ENCODE assay signal across 5 fruit fly cellular contexts in genomic region chrX:8271363-8272061, dm6.
TF ChIP-seq lines count a peak whose summit lies in the region.

Gene Corp, minus strand, starts transcription at chrX:8271409.

- TF ChIP-seq CTCF in whole organism, embryonic (GFP tag; optimal IDR thresholded peaks at IDR 0.05; lab: Kevin White, UChicago) = no peak

TF ChIP-seq in whole organism, adult, 20 proteins besides CTCF, POLR2A, EP300 and RAD21:
- no peak for TF ChIP-seq CG12768 (GFP tag; optimal IDR thresholded peaks at IDR 0.05; lab: Kevin White, UChicago)
- peak; percentile 28 for TF ChIP-seq cic (GFP tag; optimal IDR thresholded peaks at IDR 0.05; lab: Kevin White, UChicago)
- TF ChIP-seq pad (GFP tag; optimal IDR thresholded peaks at IDR 0.05; lab: Kevin White, UChicago) = peak; percentile 41
- TF ChIP-seq CG7101 (tag; optimal IDR thresholded peaks at IDR 0.05; lab: Kevin White, UChicago) = peak; percentile 87
- peak; percentile 75 for TF ChIP-seq CG14711 (tag; optimal IDR thresholded peaks at IDR 0.05; lab: Kevin White, UChicago)
- peak; percentile 64 for TF ChIP-seq CG33017 (tag; optimal IDR thresholded peaks at IDR 0.05; lab: Kevin White, UChicago)
- TF ChIP-seq Mnt (GFP tag; optimal IDR thresholded peaks at IDR 0.05; lab: Kevin White, UChicago) = peak; percentile 36
- peak; percentile 81 for TF ChIP-seq ovo (GFP tag; optimal IDR thresholded peaks at IDR 0.05; lab: Kevin White, UChicago)
- TF ChIP-seq bab1 (GFP tag; optimal IDR thresholded peaks at IDR 0.05; lab: Kevin White, UChicago) = peak; percentile 95
- TF ChIP-seq CG11617 (GFP tag; optimal IDR thresholded peaks at IDR 0.05; lab: Kevin White, UChicago) = peak; percentile 82
- peak; percentile 48 for TF ChIP-seq tj (GFP tag; optimal IDR thresholded peaks at IDR 0.05; lab: Kevin White, UChicago)
- TF ChIP-seq CG5204 (GFP tag; optimal IDR thresholded peaks at IDR 0.05; lab: Kevin White, UChicago) = no peak
- TF ChIP-seq cnc (optimal IDR thresholded peaks at IDR 0.05; lab: Kevin White, UChicago) = no peak
- TF ChIP-seq CG7045 (GFP tag; optimal IDR thresholded peaks at IDR 0.05; lab: Kevin White, UChicago) = peak; percentile 54

TF ChIP-seq in whole organism, embryonic, 481 proteins besides CTCF, POLR2A, EP300 and RAD21 (continues in another document):
- TF ChIP-seq CG11085 (GFP tag; IDR thresholded peaks at IDR 0.05; lab: Robert Waterston, UW) (no peak), Antp (GFP tag; optimal IDR thresholded peaks at IDR 0.05; lab: Kevin White, UChicago) (no peak), CG15696 (tag; optimal IDR thresholded peaks at IDR 0.05; lab: Kevin White, UChicago) (no peak), Dll (GFP tag; IDR thresholded peaks at IDR 0.05; lab: Robert Waterston, UW; ENCODE audit: partially characterized antibody) (0 out of 4 replicates have a peak, but pooled peaks have one; percentile 35), CG30431 (GFP tag; optimal IDR thresholded peaks at IDR 0.05; lab: Kevin White, UChicago) (no peak), CG32532 (GFP tag; IDR thresholded peaks at IDR 0.05; lab: Robert Waterston, UW) (no peak), PHDP (tag; optimal IDR thresholded peaks at IDR 0.05; lab: Kevin White, UChicago) (peak; percentile 47), CG8765 (GFP tag; IDR thresholded peaks at IDR 0.05; lab: Robert Waterston, UW) (0 out of 2 replicates have a peak, but pooled peaks have one; percentile 9), Hr51 (GFP tag; optimal IDR thresholded peaks at IDR 0.05; lab: Kevin White, UChicago) (peak in 1 of 2 experiments; percentile 74), Trl (optimal IDR thresholded peaks at IDR 0.05; lab: Kevin White, UChicago) (peak; percentile 10 to 46), Trl (GFP tag; optimal IDR thresholded peaks at IDR 0.05; lab: Kevin White, UChicago) (no peak), rib (GFP tag; IDR thresholded peaks at IDR 0.05; lab: Robert Waterston, UW) (no peak), YL-1 (GFP tag; optimal IDR thresholded peaks at IDR 0.05; lab: Kevin White, UChicago) (no peak), jing (GFP tag; optimal IDR thresholded peaks at IDR 0.05; lab: Kevin White, UChicago) (no peak), unc-4 (GFP tag; IDR thresholded peaks at IDR 0.05; lab: Robert Waterston, UW; ENCODE audit: partially characterized antibody) (no peak), CG15269 (tag; optimal IDR thresholded peaks at IDR 0.05; lab: Kevin White, UChicago) (peak; percentile 41), Elba2 (GFP tag; optimal IDR thresholded peaks at IDR 0.05; lab: Kevin White, UChicago) (peak; percentile 92), NfI (GFP tag; optimal IDR thresholded peaks at IDR 0.05; lab: Kevin White, UChicago) (peak; percentile 11), CG3726 (GFP tag; IDR thresholded peaks at IDR 0.05; lab: Robert Waterston, UW) (no peak)

TF ChIP-seq in whole organism, prepupa, 60 proteins besides CTCF, POLR2A, EP300 and RAD21 (continues in another document):
- TF ChIP-seq CG10669 (GFP tag; optimal IDR thresholded peaks at IDR 0.05; lab: Kevin White, UChicago) (peak; percentile 56), Met (GFP tag; optimal IDR thresholded peaks at IDR 0.05; lab: Kevin White, UChicago) (peak; percentile 47), Eip78C (GFP tag; lab: Kevin White, UChicago) (peak; percentile 71), Ets96B (tag; optimal IDR thresholded peaks at IDR 0.05; lab: Kevin White, UChicago) (peak; percentile 66), topi (GFP tag; optimal IDR thresholded peaks at IDR 0.05; lab: Kevin White, UChicago) (peak; percentile 29), acj6 (GFP tag; optimal IDR thresholded peaks at IDR 0.05; lab: Kevin White, UChicago) (peak; percentile 45), Hr39 (GFP tag; optimal IDR thresholded peaks at IDR 0.05; lab: Kevin White, UChicago) (no peak), salr (GFP tag; optimal IDR thresholded peaks at IDR 0.05; lab: Kevin White, UChicago) (peak in 1 of 2 experiments; percentile 63), Sox102F (GFP tag; optimal IDR thresholded peaks at IDR 0.05; lab: Kevin White, UChicago) (peak; percentile 65), dac (GFP tag; optimal IDR thresholded peaks at IDR 0.05; lab: Kevin White, UChicago) (no peak), CG1621 (tag; optimal IDR thresholded peaks at IDR 0.05; lab: Kevin White, UChicago) (peak; percentile 41), svp (GFP tag; lab: Kevin White, UChicago) (peak; percentile 71), Hr4 (GFP tag; optimal IDR thresholded peaks at IDR 0.05; lab: Kevin White, UChicago) (peak; percentile 13), fd85E (GFP tag; optimal IDR thresholded peaks at IDR 0.05; lab: Kevin White, UChicago) (peak; percentile 53), ss (GFP tag; optimal IDR thresholded peaks at IDR 0.05; lab: Kevin White, UChicago) (peak; percentile 62 to 63), CG16779 (tag; optimal IDR thresholded peaks at IDR 0.05; lab: Kevin White, UChicago) (peak; percentile 35), esn (GFP tag; optimal IDR thresholded peaks at IDR 0.05; lab: Kevin White, UChicago) (peak; percentile 43), CG11762 (GFP tag; optimal IDR thresholded peaks at IDR 0.05; lab: Kevin White, UChicago; ENCODE audit: insufficient read depth) (peak; percentile 38), CG9139 (GFP tag; optimal IDR thresholded peaks at IDR 0.05; lab: Kevin White, UChicago) (peak; percentile 58), CG10631 (GFP tag; optimal IDR thresholded peaks at IDR 0.05; lab: Kevin White, UChicago) (peak; percentile 59), cyc (GFP tag; optimal IDR thresholded peaks at IDR 0.05; lab: Kevin White, UChicago) (no peak)

TF ChIP-seq in whole organism, pupa, 21 proteins besides CTCF, POLR2A, EP300 and RAD21:
- TF ChIP-seq gl (tag; optimal IDR thresholded peaks at IDR 0.05; lab: Kevin White, UChicago) (peak; percentile 12), Pif1A (GFP tag; optimal IDR thresholded peaks at IDR 0.05; lab: Kevin White, UChicago) (peak; percentile 66), CG17806 (tag; optimal IDR thresholded peaks at IDR 0.05; lab: Kevin White, UChicago) (peak; percentile 61), CG12605 (GFP tag; IDR thresholded peaks at IDR 0.05; lab: Robert Waterston, UW) (peak; percentile 39; the same call in 1 of the 2 replicates), fd96Ca (GFP tag; IDR thresholded peaks at IDR 0.05; lab: Robert Waterston, UW) (peak; percentile 77), CG9948 (tag; optimal IDR thresholded peaks at IDR 0.05; lab: Kevin White, UChicago) (peak; percentile 61), EcR (GFP tag; optimal IDR thresholded peaks at IDR 0.05; lab: Kevin White, UChicago) (peak; percentile 59), D1 (tag; optimal IDR thresholded peaks at IDR 0.05; lab: Kevin White, UChicago) (peak; percentile 42), CG4496 (GFP tag; IDR thresholded peaks at IDR 0.05; lab: Robert Waterston, UW) (peak; percentile 79; the same call in 2 of the 3 replicates), CG10348 (GFP tag; IDR thresholded peaks at IDR 0.05; lab: Robert Waterston, UW) (no peak), Ets98B (GFP tag; IDR thresholded peaks at IDR 0.05; lab: Robert Waterston, UW) (peak; percentile 71), Snoo (tag; optimal IDR thresholded peaks at IDR 0.05; lab: Kevin White, UChicago) (no peak), CG13204 (GFP tag; optimal IDR thresholded peaks at IDR 0.05; lab: Kevin White, UChicago) (no peak), CG8301 (tag; optimal IDR thresholded peaks at IDR 0.05; lab: Kevin White, UChicago) (peak; percentile 50), CG8159 (tag; optimal IDR thresholded peaks at IDR 0.05; lab: Kevin White, UChicago) (peak; percentile 99), CG15710 (tag; optimal IDR thresholded peaks at IDR 0.05; lab: Kevin White, UChicago) (peak; percentile 58), Pif1B (GFP tag; optimal IDR thresholded peaks at IDR 0.05; lab: Kevin White, UChicago) (peak; percentile 70), CG32121 (GFP tag; IDR thresholded peaks at IDR 0.05; lab: Robert Waterston, UW) (peak; percentile 70), CG34367 (tag; optimal IDR thresholded peaks at IDR 0.05; lab: Kevin White, UChicago) (peak; percentile 52), CG14655 (GFP tag; optimal IDR thresholded peaks at IDR 0.05; lab: Kevin White, UChicago) (peak; percentile 64), rn (GFP tag; IDR thresholded peaks at IDR 0.05; lab: Robert Waterston, UW) (no peak)

TF ChIP-seq in whole organism, wandering third instar larva, 38 proteins besides CTCF, POLR2A, EP300 and RAD21:
- TF ChIP-seq CG9705 (GFP tag; optimal IDR thresholded peaks at IDR 0.05; lab: Kevin White, UChicago) = no peak
- peak; percentile 41 for TF ChIP-seq rgr (GFP tag; optimal IDR thresholded peaks at IDR 0.05; lab: Kevin White, UChicago)
- TF ChIP-seq Sp1 (GFP tag; optimal IDR thresholded peaks at IDR 0.05; lab: Kevin White, UChicago) = peak; percentile 16
- TF ChIP-seq h (GFP tag; optimal IDR thresholded peaks at IDR 0.05; lab: Kevin White, UChicago) = peak; percentile 32
- peak; percentile 2 for TF ChIP-seq Dif (GFP tag; optimal IDR thresholded peaks at IDR 0.05; lab: Kevin White, UChicago; ENCODE audit: partially characterized antibody)
- peak; percentile 51 for TF ChIP-seq HLH106 (tag; optimal IDR thresholded peaks at IDR 0.05; lab: Kevin White, UChicago)
- TF ChIP-seq psq (GFP tag; optimal IDR thresholded peaks at IDR 0.05; lab: Kevin White, UChicago) = peak; percentile 19
- TF ChIP-seq brk (GFP tag; optimal IDR thresholded peaks at IDR 0.05; lab: Kevin White, UChicago) = no peak
- TF ChIP-seq foxo (GFP tag; optimal IDR thresholded peaks at IDR 0.05; lab: Kevin White, UChicago) = peak in 1 of 2 experiments; percentile 8
TF ChIP-seq in whole organism, wandering third instar larva: peak in this region for 7.
